Fruit fly (Drosophila melanogaster): Measurements from ENCODE around the gene CYLD.

dm6 chr2L:10266511-10266910 is 33.1 kb downstream of the CYLD start, which contains the start of gene CG4953:
- TF ChIP-seq CG15269 (tag; optimal IDR thresholded peaks at IDR 0.05) (no peak), CG31388 (GFP tag; optimal IDR thresholded peaks at IDR 0.05) (no peak), salm (tag; optimal IDR thresholded peaks at IDR 0.05) (no peak), CG10565 (GFP tag; optimal IDR thresholded peaks at IDR 0.05) (no peak), run (tag; optimal IDR thresholded peaks at IDR 0.05) (no peak), Scr (GFP tag; IDR thresholded peaks at IDR 0.05; ENCODE audit: partially characterized antibody) (no peak), h (optimal IDR thresholded peaks at IDR 0.05) (no peak), sob (GFP tag; IDR thresholded peaks at IDR 0.05) (no peak), CG14441 (GFP tag; IDR thresholded peaks at IDR 0.05) (no peak), CG6689 (GFP tag; IDR thresholded peaks at IDR 0.05) (no peak), amos (GFP tag; IDR thresholded peaks at IDR 0.05; ENCODE audit: partially characterized antibody) (no peak), CG6813 (GFP tag; optimal IDR thresholded peaks at IDR 0.05) (no peak)
